Fruit fly (Drosophila melanogaster) whole organism: ENCODE results near the gene Rpn2.

Source experiments
- EcR ChIP-seq, 2 experiments: fragments of >200 bp; optimal IDR thresholded peaks; 2 replicates each; lab custom pipeline; 2017; ENCODE audit warnings: missing biosample characterization in 2 of 2, missing genetic modification characterization in 2 of 2, missing genetic modification reagents in 2 of 2
- psq ChIP-seq: fragments of >200 bp; optimal IDR thresholded peaks from 2 replicates; lab custom pipeline; 2017
- usp ChIP-seq: fragments of >200 bp; optimal IDR thresholded peaks from 2 replicates; lab custom pipeline; 2017; ENCODE audit warnings: missing biosample characterization, missing genetic modification characterization, mixed read lengths

dm6 chr3R:29122817-29123611, 30.3 kb upstream of the Rpn2 start, which contains the start of the genes yem and Ctl2:
- no peak for TF ChIP-seq usp (GFP tag; lab: Kevin White, UChicago)
- no peak for TF ChIP-seq EcR (GFP tag; optimal IDR thresholded peaks at IDR 0.05; lab: Kevin White, UChicago)
- TF ChIP-seq psq, result no peak
